Worm (Caenorhabditis elegans) whole organism, mixed stage, embryonic: ENCODE data around the gene C07G2.5.

Source experiments
- bed-3 ChIP-seq: fragments of 200-800 bp; sonication (Bioruptor generic); optimal IDR thresholded peaks from 3 replicates; lab custom pipeline; 2018; ENCODE audit warnings: mild to moderate bottlenecking, missing genetic modification characterization, moderate library complexity, missing compliant biosample characterization
- blmp-1 ChIP-seq: fragments of 150-350 bp; optimal IDR thresholded peaks from 2 replicates; lab custom pipeline; 2014; ENCODE audit warnings: missing biosample characterization, missing genetic modification characterization
- ceh-43 ChIP-seq: fragments of 200-800 bp; sonication (Bioruptor generic); optimal IDR thresholded peaks from 2 replicates; lab custom pipeline; 2018; ENCODE audit warnings: mild to moderate bottlenecking, missing genetic modification characterization, moderate library complexity, missing compliant biosample characterization
- ceh-83 ChIP-seq: fragments of 200-800 bp; sonication (Bioruptor generic); optimal IDR thresholded peaks from 2 replicates; lab custom pipeline; 2018; ENCODE audit warnings: mild to moderate bottlenecking, missing genetic modification characterization, missing compliant biosample characterization
- ces-1 ChIP-seq: fragments of 150-350 bp; optimal IDR thresholded peaks from 2 replicates; lab custom pipeline; 2014; ENCODE audit warnings: missing biosample characterization, missing genetic modification reagents, missing genetic modification characterization
- cnd-1 ChIP-seq: fragments of 200-800 bp; sonication (Bioruptor generic); optimal IDR thresholded peaks from 2 replicates; lab custom pipeline; 2018; ENCODE audit warnings: mild to moderate bottlenecking, missing genetic modification characterization, missing compliant biosample characterization
- drap-1 ChIP-seq: fragments of 200-800 bp; sonication (Bioruptor generic); optimal IDR thresholded peaks from 3 replicates; lab custom pipeline; 2018; ENCODE audit warnings: mild to moderate bottlenecking, missing genetic modification characterization, missing compliant biosample characterization
- elt-1 ChIP-seq: sonication (generic microtip); optimal IDR thresholded peaks from 2 replicates; lab custom pipeline; 2017; ENCODE audit warnings: missing genetic modification characterization, mild to moderate bottlenecking, missing compliant biosample characterization, antibody characterized with exemption, moderate library complexity, borderline replicate concordance; ENCODE audit not compliant: insufficient read depth
- elt-3 ChIP-seq: fragments of 150-350 bp; optimal IDR thresholded peaks from 2 replicates; lab custom pipeline; 2014; ENCODE audit warnings: missing biosample characterization, missing genetic modification characterization
- flh-1 ChIP-seq: fragments of 200-800 bp; sonication (Bioruptor generic); optimal IDR thresholded peaks from 2 replicates; lab custom pipeline; 2018; ENCODE audit warnings: mild to moderate bottlenecking, missing genetic modification characterization, moderate library complexity, missing compliant biosample characterization
- ham-2 ChIP-seq: fragments of 200-800 bp; sonication (Bioruptor generic); optimal IDR thresholded peaks from 2 replicates; lab custom pipeline; 2018; ENCODE audit warnings: mild to moderate bottlenecking, missing genetic modification characterization, missing compliant biosample characterization
- hlh-1 ChIP-seq: fragments of 150-350 bp; optimal IDR thresholded peaks from 2 replicates; lab custom pipeline; 2014; ENCODE audit warnings: missing biosample characterization, missing genetic modification reagents, missing genetic modification characterization
- lin-13 ChIP-seq: fragments of 150-350 bp; optimal IDR thresholded peaks from 2 replicates; lab custom pipeline; 2014; ENCODE audit warnings: missing biosample characterization, missing genetic modification characterization
- lsy-2 ChIP-seq: fragments of 150-350 bp; optimal IDR thresholded peaks from 2 replicates; lab custom pipeline; 2014; ENCODE audit warnings: missing biosample characterization, missing genetic modification characterization
- mab-5 ChIP-seq: fragments of 150-350 bp; optimal IDR thresholded peaks from 2 replicates; lab custom pipeline; 2014; ENCODE audit warnings: missing biosample characterization, missing genetic modification characterization
- mep-1 ChIP-seq: fragments of 150-350 bp; optimal IDR thresholded peaks from 2 replicates; lab custom pipeline; 2017; ENCODE audit warnings: missing biosample characterization, missing genetic modification reagents, missing genetic modification characterization, inconsistent platforms
- mls-2 ChIP-seq: sonication (generic microtip); optimal IDR thresholded peaks from 2 replicates; lab custom pipeline; 2016; ENCODE audit warnings: mild to moderate bottlenecking, missing genetic modification characterization, moderate library complexity, missing compliant biosample characterization
- nhr-12 ChIP-seq: fragments of 150-350 bp; optimal IDR thresholded peaks from 2 replicates; lab custom pipeline; 2014; ENCODE audit warnings: missing biosample characterization, missing genetic modification characterization
- nhr-2 ChIP-seq: fragments of 150-350 bp; optimal IDR thresholded peaks from 2 replicates; lab custom pipeline; 2014; ENCODE audit warnings: missing biosample characterization, missing genetic modification characterization
- nhr-28 ChIP-seq: fragments of 150-350 bp; optimal IDR thresholded peaks from 2 replicates; lab custom pipeline; 2014; ENCODE audit warnings: missing biosample characterization, missing genetic modification characterization
- nhr-76 ChIP-seq: sonication (generic microtip); optimal IDR thresholded peaks from 2 replicates; lab custom pipeline; 2017; ENCODE audit warnings: missing biosample characterization, missing genetic modification characterization
- pha-4 ChIP-seq: fragments of 150-350 bp; optimal IDR thresholded peaks from 2 replicates; lab custom pipeline; 2018; ENCODE audit warnings: missing biosample characterization, missing genetic modification reagents, missing genetic modification characterization
- snpc-4 ChIP-seq: fragments of 150-350 bp; optimal IDR thresholded peaks from 2 replicates; lab custom pipeline; 2014; ENCODE audit warnings: missing biosample characterization, missing genetic modification characterization
- sptf-1 ChIP-seq: sonication (generic microtip); optimal IDR thresholded peaks from 2 replicates; lab custom pipeline; 2017; ENCODE audit warnings: mild to moderate bottlenecking, missing genetic modification characterization, moderate library complexity, missing compliant biosample characterization
- tbx-8 ChIP-seq: fragments of 200-800 bp; sonication (Bioruptor generic); optimal IDR thresholded peaks from 2 replicates; lab custom pipeline; 2018; ENCODE audit warnings: mild to moderate bottlenecking, missing genetic modification characterization, moderate library complexity, missing compliant biosample characterization
- unc-120 ChIP-seq: sonication (generic microtip); optimal IDR thresholded peaks from 2 replicates; lab custom pipeline; 2017; ENCODE audit warnings: missing genetic modification characterization, missing compliant biosample characterization; ENCODE audit not compliant: poor library complexity, severe bottlenecking
- unc-39 ChIP-seq: fragments of 150-350 bp; optimal IDR thresholded peaks from 2 replicates; lab custom pipeline; 2014; ENCODE audit warnings: missing biosample characterization, missing genetic modification characterization
- unc-62 ChIP-seq: fragments of 150-350 bp; optimal IDR thresholded peaks from 2 replicates; lab custom pipeline; 2014; ENCODE audit warnings: missing biosample characterization, missing genetic modification reagents, missing genetic modification characterization
- zip-8 ChIP-seq: fragments of 150-350 bp; optimal IDR thresholded peaks from 2 replicates; lab custom pipeline; 2014; ENCODE audit warnings: missing biosample characterization, missing genetic modification characterization
- ztf-11 ChIP-seq: fragments of 150-350 bp; optimal IDR thresholded peaks from 2 replicates; lab custom pipeline; 2014; ENCODE audit warnings: missing biosample characterization, missing genetic modification characterization

The C07G2.5 gene

ce11 chrIII:4453768-4454167, 45.1 kb downstream of the C07G2.5 start:
- TF ChIP-seq elt-1 (tag; lab: Kevin White, UChicago) (peak; percentile 93), elt-3 (no peak), unc-62 (GFP tag; lab: Kevin White, UChicago) (peak; percentile 82), ceh-83 (GFP tag; lab: Kevin White, UChicago) (no peak), mls-2 (no peak), mab-5 (no peak), ztf-11 (tag; lab: Kevin White, UChicago) (no peak), snpc-4 (no peak), nhr-2 (peak; percentile 34), ham-2 (GFP tag; lab: Kevin White, UChicago) (no peak), hlh-1 (tag; lab: Kevin White, UChicago) (no peak)
- TF ChIP-seq, all 35 proteins: peak for 3

ce11 chrIII:4453301-4453700, 45.5 kb downstream of the C07G2.5 start:
- TF ChIP-seq drap-1 (no peak), hlh-1 (tag; lab: Kevin White, UChicago) (no peak), sptf-1 (tag; lab: Kevin White, UChicago) (no peak), flh-1 (GFP tag; lab: Kevin White, UChicago) (no peak), ceh-83 (GFP tag; lab: Kevin White, UChicago) (no peak), pha-4 (no peak), nhr-2 (no peak), nhr-76 (tag; lab: Kevin White, UChicago) (no peak), blmp-1 (tag; lab: Kevin White, UChicago) (no peak), nhr-28 (tag; lab: Kevin White, UChicago) (no peak), mab-5 (no peak), snpc-4 (no peak), mep-1 (tag; lab: Kevin White, UChicago) (no peak), ceh-43 (no peak), elt-1 (tag; lab: Kevin White, UChicago) (no peak), zip-8 (no peak), elt-3 (no peak), cnd-1 (tag; lab: Kevin White, UChicago) (no peak), unc-39 (tag; lab: Kevin White, UChicago) (no peak), ces-1 (GFP tag; lab: Kevin White, UChicago) (no peak)
- TF ChIP-seq, all 35 proteins: peak for 0

- TF ChIP-seq mls-2 (peak; percentile 30), ceh-43 (peak; percentile 99), elt-1 (tag; lab: Kevin White, UChicago) (no peak)
Measured at ce11 chrIII:4452749-4453148, 46.1 kb downstream of the C07G2.5 start.

- TF ChIP-seq drap-1 (no peak), lsy-2 (peak; percentile 71), lin-13 (tag; lab: Kevin White, UChicago) (no peak), nhr-2 (no peak), ceh-43 (peak; percentile 99), ham-2 (GFP tag; lab: Kevin White, UChicago) (peak; percentile 44), snpc-4 (no peak), mls-2 (peak; percentile 50), sptf-1 (tag; lab: Kevin White, UChicago) (peak; percentile 39), tbx-8 (no peak)
Measured at ce11 chrIII:4450773-4451423, 47.9 kb downstream of the C07G2.5 start.

ce11 chrIII:4449893-4450579, 48.8 kb downstream of the C07G2.5 start, which contains the start of gene ceh-43:
Gene ceh-43 (minus strand): TSS chrIII:4449943.
- TF ChIP-seq ces-1 (GFP tag; lab: Kevin White, UChicago) = no peak
- no peak for TF ChIP-seq unc-120 (tag; lab: Kevin White, UChicago)
- TF ChIP-seq ceh-43 = no peak

ce11 chrIII:4449357-4449756, 49.5 kb downstream of the C07G2.5 start:
- TF ChIP-seq nhr-12 (tag; lab: Kevin White, UChicago) (no peak), bed-3 (GFP tag; lab: Kevin White, UChicago) (no peak), ceh-43 (no peak), ztf-11 (tag; lab: Kevin White, UChicago) (no peak), drap-1 (no peak), ces-1 (GFP tag; lab: Kevin White, UChicago) (no peak)
- TF ChIP-seq, all 35 proteins: peak for 0
